Worm (Caenorhabditis elegans) whole organism, mixed stage, embryonic: ENCODE results near the gene sru-38.

ENCODE experiments used
- M03D4.4 ChIP-seq: sonication (generic microtip); optimal IDR thresholded peaks from 2 replicates; lab custom pipeline; 2017; ENCODE audit warnings: mild to moderate bottlenecking, missing genetic modification characterization, missing compliant biosample characterization
- ceh-43 ChIP-seq: fragments of 200-800 bp; sonication (Bioruptor generic); optimal IDR thresholded peaks from 2 replicates; lab custom pipeline; 2018; ENCODE audit warnings: mild to moderate bottlenecking, missing genetic modification characterization, moderate library complexity, missing compliant biosample characterization
- ces-1 ChIP-seq: fragments of 150-350 bp; optimal IDR thresholded peaks from 2 replicates; lab custom pipeline; 2014; ENCODE audit warnings: missing biosample characterization, missing genetic modification reagents, missing genetic modification characterization
- ham-2 ChIP-seq: fragments of 200-800 bp; sonication (Bioruptor generic); optimal IDR thresholded peaks from 2 replicates; lab custom pipeline; 2018; ENCODE audit warnings: mild to moderate bottlenecking, missing genetic modification characterization, missing compliant biosample characterization
- lin-13 ChIP-seq: fragments of 150-350 bp; optimal IDR thresholded peaks from 2 replicates; lab custom pipeline; 2014; ENCODE audit warnings: missing biosample characterization, missing genetic modification characterization
- lin-32 ChIP-seq: fragments of 200-800 bp; sonication (Bioruptor generic); optimal IDR thresholded peaks from 2 replicates; lab custom pipeline; 2018; ENCODE audit warnings: mild to moderate bottlenecking, missing genetic modification characterization, missing compliant biosample characterization
- mab-5 ChIP-seq: fragments of 150-350 bp; optimal IDR thresholded peaks from 2 replicates; lab custom pipeline; 2014; ENCODE audit warnings: missing biosample characterization, missing genetic modification characterization
- mep-1 ChIP-seq: fragments of 150-350 bp; optimal IDR thresholded peaks from 2 replicates; lab custom pipeline; 2017; ENCODE audit warnings: missing biosample characterization, missing genetic modification reagents, missing genetic modification characterization, inconsistent platforms
- mls-2 ChIP-seq: sonication (generic microtip); optimal IDR thresholded peaks from 2 replicates; lab custom pipeline; 2016; ENCODE audit warnings: mild to moderate bottlenecking, missing genetic modification characterization, moderate library complexity, missing compliant biosample characterization
- nhr-2 ChIP-seq: fragments of 150-350 bp; optimal IDR thresholded peaks from 2 replicates; lab custom pipeline; 2014; ENCODE audit warnings: missing biosample characterization, missing genetic modification characterization
- nhr-237 ChIP-seq: fragments of 150-350 bp; optimal IDR thresholded peaks from 2 replicates; lab custom pipeline; 2014; ENCODE audit warnings: missing biosample characterization, missing genetic modification characterization
- pha-4 ChIP-seq: fragments of 150-350 bp; optimal IDR thresholded peaks from 2 replicates; lab custom pipeline; 2018; ENCODE audit warnings: missing biosample characterization, missing genetic modification reagents, missing genetic modification characterization
- unc-39 ChIP-seq: fragments of 150-350 bp; optimal IDR thresholded peaks from 2 replicates; lab custom pipeline; 2014; ENCODE audit warnings: missing biosample characterization, missing genetic modification characterization
- zip-8 ChIP-seq: fragments of 150-350 bp; optimal IDR thresholded peaks from 2 replicates; lab custom pipeline; 2014; ENCODE audit warnings: missing biosample characterization, missing genetic modification characterization

sru-38 gene

DNA sequence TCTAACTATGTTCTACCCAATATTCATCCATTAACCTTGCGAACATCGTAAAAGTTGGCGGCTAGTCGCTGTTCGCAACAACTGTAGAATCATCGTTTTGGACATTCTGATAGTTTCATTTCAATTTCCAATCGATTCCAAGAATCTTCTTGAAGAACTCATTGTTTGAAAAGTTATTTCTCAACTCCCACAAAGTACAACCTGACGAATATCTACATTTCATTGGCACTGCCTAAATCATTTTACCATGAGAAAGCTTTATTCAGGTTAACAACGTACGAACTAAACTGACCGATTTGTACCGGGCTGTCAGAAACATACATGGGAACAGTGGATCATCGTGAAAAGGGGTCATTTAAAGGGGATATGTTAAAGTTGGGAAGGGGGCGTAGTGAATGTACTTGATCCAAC, 49.1 kb downstream of the sru-38 start, which contains the start of gene F46B6.6:
TSS of gene F46B6.6 (minus strand) at position 148 of the 411 bp plus-strand sequence.
- TF ChIP-seq lin-32 (no peak), mab-5 (no peak), ham-2 (GFP tag; lab: Kevin White, UChicago) (no peak), mep-1 (tag; lab: Kevin White, UChicago) (no peak), nhr-2 (tag; lab: Kevin White, UChicago) (no peak), ceh-43 (no peak), M03D4.4 (no peak), pha-4 (tag; lab: Kevin White, UChicago) (no peak), lin-13 (tag; lab: Kevin White, UChicago) (no peak), zip-8 (tag; lab: Kevin White, UChicago) (no peak), mls-2 (tag; lab: Kevin White, UChicago) (no peak), ces-1 (no peak), unc-39 (no peak), nhr-237 (tag; lab: Kevin White, UChicago) (no peak)
